Worm (Caenorhabditis elegans): ENCODE data around the gene B0280.17.

- no peak for TF ChIP-seq tab-1 (GFP tag; IDR thresholded peaks at IDR 0.05)
- no peak for TF ChIP-seq flt-1 (GFP tag; IDR thresholded peaks at IDR 0.05)
- no peak for TF ChIP-seq ztf-29 (GFP tag; IDR thresholded peaks at IDR 0.05)
- TF ChIP-seq klf-2 (GFP tag; conservative IDR thresholded peaks at IDR 0.05): no peak
- TF ChIP-seq ref-1 (GFP tag; conservative IDR thresholded peaks at IDR 0.05): no peak
- TF ChIP-seq T22C8.4 (GFP tag; IDR thresholded peaks at IDR 0.05): no peak
- no peak for TF ChIP-seq med-1 (GFP tag; optimal IDR thresholded peaks at IDR 0.05; ENCODE audit: insufficient read depth)
- no peak for TF ChIP-seq cog-1 (tag; optimal IDR thresholded peaks at IDR 0.05)
- TF ChIP-seq ztf-23 (GFP tag; IDR thresholded peaks at IDR 0.05): no peak
Observed at ce11 chrIII:7090545-7090944, 45.4 kb downstream of the B0280.17 start, which contains the start of gene ZK418.10.

Data from whole organism, midembryonic.